Worm (Caenorhabditis elegans) whole organism, dauer: ENCODE measurements around the gene hpl-2.
"Not testable (repeated sequence)": the region's sequence is repeated elsewhere in the genome, so short reads cannot be mapped to it uniquely, and the experiment has no call there.

Experiments used
- unc-62 ChIP-seq: sonication (generic microtip); optimal IDR thresholded peaks from 2 replicates; lab custom pipeline; 2017; ENCODE audit warnings: missing biosample characterization, missing genetic modification reagents, missing genetic modification characterization

Gene hpl-2

ce11 chrIII:10755480-10756066, at the start of gene hpl-2:
TSS of gene hpl-2 (minus strand) at chrIII:10755530.
- TF ChIP-seq unc-62: no peak

ce11 chrIII:10802032-10802431, 46.7 kb upstream of the hpl-2 start, which contains the start of gene K11D9.3:
TSS of gene K11D9.3 (minus strand) at chrIII:10802212.
- no peak for TF ChIP-seq unc-62

ce11 chrIII:10794049-10794448, 38.7 kb upstream of the hpl-2 start, which contains the start of gene clec-163:
TSS of gene clec-163 (plus strand) at chrIII:10794349.
- TF ChIP-seq unc-62: no peak

ce11 chrIII:10791233-10791632, 35.9 kb upstream of the hpl-2 start:
- TF ChIP-seq unc-62: no peak

ce11 chrIII:10783052-10783451, 27.7 kb upstream of the hpl-2 start:
- TF ChIP-seq unc-62: no peak

ce11 chrIII:10781553-10781952, 26.2 kb upstream of the hpl-2 start, which contains the start of gene ptr-19:
TSS of gene ptr-19 (plus strand) at chrIII:10781853.
- TF ChIP-seq unc-62: no peak

- no peak for TF ChIP-seq unc-62
Observed at ce11 chrIII:10769693-10770092, 14.4 kb upstream of the hpl-2 start.

ce11 chrIII:10763032-10763431, 7.7 kb upstream of the hpl-2 start, which contains the start of gene dpy-28:
TSS of gene dpy-28 (plus strand) at chrIII:10763131.
- no peak for TF ChIP-seq unc-62

ce11 chrIII:10759050-10760023, 4.0 kb upstream of the hpl-2 start, which contains the start of gene tasp-1:
TSS of gene tasp-1 (plus strand) at chrIII:10759307.
- peak; percentile 64 for TF ChIP-seq unc-62

- TF ChIP-seq unc-62: no peak
Observed at ce11 chrIII:10758422-10758821, 3.1 kb upstream of the hpl-2 start, which contains the start of gene K01G5.10. TSS of gene K01G5.10 (minus strand) at chrIII:10758522.

- TF ChIP-seq unc-62: no peak
Observed at ce11 chrIII:10757540-10757939, 2.2 kb upstream of the hpl-2 start, which contains the start of gene rnf-113. TSS of gene rnf-113 (minus strand) at chrIII:10757640.

ce11 chrIII:10754379-10754778, 951 bp downstream of the hpl-2 start:
- no peak for TF ChIP-seq unc-62

ce11 chrIII:10750043-10750442, 5.3 kb downstream of the hpl-2 start, which contains the start of gene enu-3.6:
TSS of gene enu-3.6 (plus strand) at chrIII:10750434.
- not testable (repeated sequence) for TF ChIP-seq unc-62

- no peak for TF ChIP-seq unc-62
Observed at ce11 chrIII:10747620-10748479, 7.5 kb downstream of the hpl-2 start, which contains the start of the genes ran-1 and dkc-1. TSS of gene ran-1 (minus strand) at chrIII:10747728. TSS of gene dkc-1 (plus strand) at chrIII:10748429.

- TF ChIP-seq unc-62: no peak
Observed at ce11 chrIII:10746406-10746807, 8.9 kb downstream of the hpl-2 start.

- no peak for TF ChIP-seq unc-62
Observed at ce11 chrIII:10742382-10742860, 12.9 kb downstream of the hpl-2 start, which contains the start of the genes tbb-1 and rib-2. TSS of gene tbb-1 (minus strand) at chrIII:10742432. TSS of gene rib-2 (plus strand) at chrIII:10742810.
